Fruit fly (Drosophila melanogaster) whole organism, adult: Measurements from ENCODE around the gene CG12009.
A peak's percentile ranks its signal among the peaks of the same experiment; 100 is the strongest.

Experiments used
- CG11617 ChIP-seq: fragments of 200-800 bp; sonication (Bioruptor generic); optimal IDR thresholded peaks from 2 replicates; lab custom pipeline; 2017; ENCODE audit warnings: mild to moderate bottlenecking, missing biosample characterization, missing genetic modification reagents, missing genetic modification characterization
- CG12768 ChIP-seq: fragments of 200-800 bp; sonication (Bioruptor generic); optimal IDR thresholded peaks from 2 replicates; lab custom pipeline; 2017; ENCODE audit warnings: missing biosample characterization, missing genetic modification characterization, mild to moderate bottlenecking, moderate library complexity, missing genetic modification reagents
- CG14711 ChIP-seq: fragments of 200-800 bp; sonication (Bioruptor generic); optimal IDR thresholded peaks from 2 replicates; lab custom pipeline; 2018; ENCODE audit warnings: missing biosample characterization, mild to moderate bottlenecking, missing genetic modification characterization, moderate library complexity
- CG1620 ChIP-seq: fragments of 200-800 bp; sonication (Bioruptor generic); optimal IDR thresholded peaks from 2 replicates; lab custom pipeline; 2016; ENCODE audit warnings: missing biosample characterization, missing genetic modification characterization
- CG33017 ChIP-seq: fragments of 200-800 bp; sonication (Bioruptor generic); optimal IDR thresholded peaks from 2 replicates; lab custom pipeline; 2018; ENCODE audit warnings: missing biosample characterization, mild to moderate bottlenecking, missing genetic modification characterization, moderate library complexity
- CG5204 ChIP-seq: fragments of 200-800 bp; sonication (Bioruptor generic); optimal IDR thresholded peaks from 2 replicates; lab custom pipeline; 2016; ENCODE audit warnings: missing biosample characterization, missing genetic modification characterization
- CG7045 ChIP-seq: fragments of 200-800 bp; sonication (Bioruptor generic); optimal IDR thresholded peaks from 2 replicates; lab custom pipeline; 2017; ENCODE audit warnings: missing biosample characterization, mild to moderate bottlenecking, missing genetic modification characterization
- CG7101 ChIP-seq: fragments of 200-800 bp; sonication (Bioruptor generic); optimal IDR thresholded peaks from 2 replicates; lab custom pipeline; 2018; ENCODE audit warnings: missing biosample characterization, mild to moderate bottlenecking, missing genetic modification characterization, moderate library complexity
- Clk ChIP-seq: fragments of 200-800 bp; sonication (Bioruptor generic); optimal IDR thresholded peaks from 2 replicates; lab custom pipeline; 2017; ENCODE audit warnings: missing biosample characterization, missing genetic modification characterization
- Crg-1 ChIP-seq: fragments of 200-800 bp; sonication (Bioruptor generic); optimal IDR thresholded peaks from 2 replicates; lab custom pipeline; 2016; ENCODE audit warnings: missing biosample characterization, missing genetic modification characterization
- Hr96 ChIP-seq: fragments of 200-800 bp; sonication (Bioruptor generic); optimal IDR thresholded peaks from 2 replicates; lab custom pipeline; 2016; ENCODE audit warnings: missing biosample characterization, missing genetic modification characterization
- Mnt ChIP-seq: fragments of 200-800 bp; sonication (Bioruptor generic); optimal IDR thresholded peaks from 2 replicates; lab custom pipeline; 2016; ENCODE audit warnings: missing biosample characterization, mild to moderate bottlenecking, missing genetic modification characterization
- bab1 ChIP-seq: fragments of 200-800 bp; sonication (Bioruptor generic); optimal IDR thresholded peaks from 3 replicates; lab custom pipeline; 2019; ENCODE audit warnings: missing biosample characterization, mild to moderate bottlenecking, missing genetic modification characterization, moderate library complexity
- cic ChIP-seq: fragments of 200-800 bp; sonication (Bioruptor generic); optimal IDR thresholded peaks from 2 replicates; lab custom pipeline; 2017; ENCODE audit warnings: missing biosample characterization, mild to moderate bottlenecking, missing genetic modification characterization, moderate library complexity
- cnc ChIP-seq, 2 experiments: fragments of >200 bp; optimal IDR thresholded peaks; 2 replicates each; lab custom pipeline; 2017
- kay ChIP-seq: fragments of 200-800 bp; sonication (Bioruptor generic); peaks from one replicate; lab custom pipeline; 2016; ENCODE audit warnings: missing biosample characterization, missing genetic modification characterization, borderline replicate concordance
- ovo ChIP-seq: fragments of 200-800 bp; sonication (Bioruptor generic); optimal IDR thresholded peaks from 2 replicates; lab custom pipeline; 2016; ENCODE audit warnings: missing biosample characterization, missing genetic modification characterization
- pad ChIP-seq: fragments of 200-800 bp; sonication (Bioruptor generic); optimal IDR thresholded peaks from 3 replicates; lab custom pipeline; 2017; ENCODE audit warnings: missing biosample characterization, missing genetic modification characterization, mild to moderate bottlenecking, moderate library complexity, missing genetic modification reagents
- tj ChIP-seq: fragments of 200-800 bp; sonication (Bioruptor generic); optimal IDR thresholded peaks from 3 replicates; lab custom pipeline; 2017; ENCODE audit warnings: missing biosample characterization, mild to moderate bottlenecking, missing genetic modification characterization, moderate library complexity
- toe ChIP-seq: fragments of 200-800 bp; sonication (Bioruptor generic); optimal IDR thresholded peaks from 2 replicates; lab custom pipeline; 2016; ENCODE audit warnings: missing biosample characterization, missing genetic modification characterization

Gene CG12009

DNA sequence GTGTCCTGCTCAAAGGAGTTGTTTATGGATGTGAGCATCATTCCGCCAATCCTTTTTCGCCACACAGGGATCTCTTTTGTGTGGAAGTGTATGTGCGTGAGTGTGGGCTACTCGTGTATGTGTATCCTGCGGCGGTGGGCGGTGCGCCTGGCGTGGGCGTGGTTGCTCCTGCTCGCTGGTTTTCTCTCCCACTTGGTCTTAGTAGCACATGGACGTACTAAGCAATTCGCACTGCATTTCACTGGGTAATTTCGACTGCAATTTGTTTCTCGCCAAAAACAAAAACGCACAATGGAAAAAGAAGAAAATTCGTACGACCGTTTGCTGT is 34.3 kb downstream of the CG12009 start:
- TF ChIP-seq cnc (optimal IDR thresholded peaks at IDR 0.05; lab: Kevin White, UChicago) (no peak), toe (GFP tag; lab: Kevin White, UChicago) (no peak), CG7101 (no peak)

dm6 chr3L:3325925-3326903 is 35.0 kb downstream of the CG12009 start, which contains the start of gene Gtpx:
Gene Gtpx (plus strand): TSS chr3L:3326265.
- TF ChIP-seq kay (GFP tag; lab: Kevin White, UChicago) (no peak), CG11617 (GFP tag; lab: Kevin White, UChicago) (peak; percentile 73), CG5204 (GFP tag; lab: Kevin White, UChicago) (no peak), pad (GFP tag; lab: Kevin White, UChicago) (peak; percentile 35), CG12768 (GFP tag; lab: Kevin White, UChicago) (peak; percentile 57), CG33017 (tag; lab: Kevin White, UChicago) (peak; percentile 8), ovo (GFP tag; lab: Kevin White, UChicago) (peak; percentile 25), bab1 (no peak), CG7101 (peak; percentile 60), cnc (optimal IDR thresholded peaks at IDR 0.05; lab: Kevin White, UChicago) (peak; percentile 80 to 98), tj (GFP tag; lab: Kevin White, UChicago) (peak; percentile 71), CG14711 (tag; lab: Kevin White, UChicago) (peak; percentile 93), Crg-1 (GFP tag; lab: Kevin White, UChicago) (peak; percentile 63), cic (peak; percentile 65), CG1620 (peak; percentile 63), Clk (GFP tag; lab: Kevin White, UChicago) (no peak), Hr96 (GFP tag; lab: Kevin White, UChicago) (peak; percentile 35), Mnt (GFP tag; lab: Kevin White, UChicago) (peak; percentile 26), toe (GFP tag; lab: Kevin White, UChicago) (peak; percentile 72), CG7045 (GFP tag; lab: Kevin White, UChicago) (no peak)

DNA sequence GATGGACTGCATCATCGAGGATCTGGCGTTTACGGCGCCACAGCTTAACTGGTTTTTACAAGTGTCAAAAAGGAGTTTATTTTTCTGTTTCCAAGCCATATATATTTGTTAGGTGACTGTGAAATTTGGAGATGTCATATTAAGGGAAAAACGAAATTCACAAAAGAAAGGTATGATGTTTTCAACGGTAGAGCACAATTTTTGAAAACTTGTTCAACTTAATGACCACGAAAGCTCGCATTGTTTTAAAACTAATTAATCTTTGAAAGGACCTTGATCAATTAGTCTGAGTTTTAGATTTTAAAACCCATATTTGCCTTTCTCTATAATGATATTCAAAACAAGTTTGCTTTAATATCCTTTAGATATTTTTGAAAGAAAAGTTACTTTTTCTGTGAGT is 37.5 kb downstream of the CG12009 start, which contains the start of gene Strip:
Strip (minus strand) TSS at position 101 of the 400 bp plus-strand sequence.
- TF ChIP-seq Crg-1 (GFP tag; lab: Kevin White, UChicago) (no peak), CG1620 (no peak), CG12768 (GFP tag; lab: Kevin White, UChicago) (no peak), CG7101 (no peak), toe (GFP tag; lab: Kevin White, UChicago) (no peak), CG33017 (tag; lab: Kevin White, UChicago) (no peak), bab1 (no peak), cnc (optimal IDR thresholded peaks at IDR 0.05; lab: Kevin White, UChicago) (no peak), cic (no peak), CG11617 (GFP tag; lab: Kevin White, UChicago) (no peak), pad (GFP tag; lab: Kevin White, UChicago) (no peak), kay (GFP tag; lab: Kevin White, UChicago) (no peak), ovo (GFP tag; lab: Kevin White, UChicago) (no peak), Mnt (GFP tag; lab: Kevin White, UChicago) (no peak), Clk (GFP tag; lab: Kevin White, UChicago) (no peak), CG14711 (tag; lab: Kevin White, UChicago) (no peak), Hr96 (GFP tag; lab: Kevin White, UChicago) (no peak), tj (GFP tag; lab: Kevin White, UChicago) (no peak)

- TF ChIP-seq cic (no peak), Clk (GFP tag; lab: Kevin White, UChicago) (no peak), Hr96 (GFP tag; lab: Kevin White, UChicago) (no peak), Mnt (GFP tag; lab: Kevin White, UChicago) (no peak), CG1620 (no peak), Crg-1 (GFP tag; lab: Kevin White, UChicago) (no peak), CG11617 (GFP tag; lab: Kevin White, UChicago) (no peak), CG7045 (GFP tag; lab: Kevin White, UChicago) (no peak), kay (GFP tag; lab: Kevin White, UChicago) (no peak), cnc (optimal IDR thresholded peaks at IDR 0.05; lab: Kevin White, UChicago) (no peak), ovo (GFP tag; lab: Kevin White, UChicago) (no peak), toe (GFP tag; lab: Kevin White, UChicago) (no peak), CG14711 (tag; lab: Kevin White, UChicago) (no peak), bab1 (no peak), CG12768 (GFP tag; lab: Kevin White, UChicago) (no peak)
Observed at dm6 chr3L:3329763-3330162, 38.5 kb downstream of the CG12009 start, which contains the start of gene CG14961. Gene CG14961 (plus strand): TSS chr3L:3330063.

- TF ChIP-seq bab1: peak; percentile 80
- no peak for TF ChIP-seq CG7045 (GFP tag; lab: Kevin White, UChicago)
Observed at dm6 chr3L:3334784-3335183, 43.5 kb downstream of the CG12009 start, which contains the start of gene CG14969. Gene CG14969 (minus strand): TSS chr3L:3334978.

dm6 chr3L:3335688-3336087 is 44.4 kb downstream of the CG12009 start, which contains the start of gene Drsl1:
Gene Drsl1 (minus strand): TSS chr3L:3335788.
- TF ChIP-seq Mnt (GFP tag; lab: Kevin White, UChicago): no peak
- TF ChIP-seq cnc (optimal IDR thresholded peaks at IDR 0.05; lab: Kevin White, UChicago): no peak
- TF ChIP-seq Hr96 (GFP tag; lab: Kevin White, UChicago): no peak
- TF ChIP-seq cic: no peak
- no peak for TF ChIP-seq CG14711 (tag; lab: Kevin White, UChicago)
- TF ChIP-seq CG33017 (tag; lab: Kevin White, UChicago): no peak
- TF ChIP-seq ovo (GFP tag; lab: Kevin White, UChicago): no peak
- TF ChIP-seq CG11617 (GFP tag; lab: Kevin White, UChicago): no peak
- no peak for TF ChIP-seq Crg-1 (GFP tag; lab: Kevin White, UChicago)
- TF ChIP-seq CG7045 (GFP tag; lab: Kevin White, UChicago): no peak
- TF ChIP-seq CG7101: no peak
- TF ChIP-seq pad (GFP tag; lab: Kevin White, UChicago): no peak
- no peak for TF ChIP-seq CG1620
